Fruit fly (Drosophila melanogaster) whole organism, prepupa: ENCODE measurements around the gene CG9682.
A peak's percentile ranks its signal among the peaks of the same experiment; 100 is the strongest.

Experiments
- Blimp-1 ChIP-seq: fragments of 200-800 bp; sonication (Bioruptor generic); optimal IDR thresholded peaks from 3 replicates; lab custom pipeline; 2017; ENCODE audit warnings: missing biosample characterization, missing genetic modification characterization, mild to moderate bottlenecking, moderate library complexity, missing genetic modification reagents
- CG10631 ChIP-seq: fragments of 200-800 bp; sonication (Bioruptor generic); optimal IDR thresholded peaks from 2 replicates; lab custom pipeline; 2016; ENCODE audit warnings: missing biosample characterization, missing genetic modification characterization
- CG10669 ChIP-seq: fragments of 200-800 bp; sonication (Bioruptor generic); optimal IDR thresholded peaks from 3 replicates; lab custom pipeline; 2018; ENCODE audit warnings: missing biosample characterization, mild to moderate bottlenecking, missing genetic modification characterization, moderate library complexity
- CG11294 ChIP-seq: fragments of 200-800 bp; sonication (Bioruptor generic); IDR thresholded peaks from 2 replicates; pipeline ENCODE4 v1.3.6; 2022; ENCODE audit warnings: missing biosample characterization, missing genetic modification characterization
- CG11762 ChIP-seq: fragments of 200-800 bp; sonication (Bioruptor generic); optimal IDR thresholded peaks from 3 replicates; lab custom pipeline; 2016; ENCODE audit warnings: missing biosample characterization, missing genetic modification characterization; ENCODE audit not compliant: insufficient read depth
- CG15336 ChIP-seq: fragments of 200-800 bp; sonication (Bioruptor generic); IDR thresholded peaks from 2 replicates; pipeline ENCODE4 v1.3.6; 2022; ENCODE audit warnings: missing biosample characterization, missing genetic modification characterization
- CG1621 ChIP-seq: fragments of 200-800 bp; sonication (Bioruptor generic); optimal IDR thresholded peaks from 3 replicates; lab custom pipeline; 2018; ENCODE audit warnings: missing biosample characterization, mild to moderate bottlenecking, missing genetic modification characterization
- CG3032 ChIP-seq: fragments of 200-800 bp; optimal IDR thresholded peaks from 2 replicates; lab custom pipeline; 2019; ENCODE audit warnings: missing biosample characterization, mild to moderate bottlenecking, missing genetic modification characterization, moderate library complexity
- CG32006 ChIP-seq: fragments of 200-800 bp; sonication (Bioruptor generic); optimal IDR thresholded peaks from 3 replicates; lab custom pipeline; 2017; ENCODE audit warnings: missing biosample characterization, mild to moderate bottlenecking, missing genetic modification characterization
- CG34406 ChIP-seq: fragments of 200-800 bp; sonication (Bioruptor generic); optimal IDR thresholded peaks from 3 replicates; lab custom pipeline; 2016; ENCODE audit warnings: missing biosample characterization, missing genetic modification characterization
- CG3919 ChIP-seq: fragments of 200-800 bp; sonication (Bioruptor generic); optimal IDR thresholded peaks from 3 replicates; lab custom pipeline; 2016; ENCODE audit warnings: missing biosample characterization, missing genetic modification characterization
- CG4318 ChIP-seq: fragments of 200-800 bp; sonication (Bioruptor generic); optimal IDR thresholded peaks from 3 replicates; lab custom pipeline; 2017; ENCODE audit warnings: missing biosample characterization, mild to moderate bottlenecking, missing genetic modification characterization
- CG6163 ChIP-seq: fragments of 200-800 bp; sonication (Bioruptor generic); IDR thresholded peaks from 3 replicates; pipeline ENCODE4 v1.3.6; 2022; ENCODE audit warnings: missing biosample characterization, missing genetic modification characterization
- CG6792 ChIP-seq: fragments of 200-800 bp; sonication (Bioruptor generic); optimal IDR thresholded peaks from 3 replicates; lab custom pipeline; 2016; ENCODE audit warnings: missing biosample characterization, missing genetic modification characterization
- CG6808 ChIP-seq: fragments of 200-800 bp; sonication (Bioruptor generic); optimal IDR thresholded peaks from 3 replicates; lab custom pipeline; 2017; ENCODE audit warnings: missing biosample characterization, missing genetic modification characterization, mild to moderate bottlenecking, moderate library complexity, missing genetic modification reagents
- CG6854 ChIP-seq: fragments of 200-800 bp; sonication (Bioruptor generic); optimal IDR thresholded peaks from 2 replicates; lab custom pipeline; 2017; ENCODE audit warnings: missing biosample characterization, mild to moderate bottlenecking, missing genetic modification characterization
- CG7368 ChIP-seq: fragments of 200-800 bp; sonication (Bioruptor generic); optimal IDR thresholded peaks from 3 replicates; lab custom pipeline; 2016; ENCODE audit warnings: missing biosample characterization, missing genetic modification characterization
- CG8119 ChIP-seq: fragments of 200-800 bp; sonication (Bioruptor generic); IDR thresholded peaks from 3 replicates; pipeline ENCODE4 v1.3.6; 2022; ENCODE audit warnings: missing biosample characterization, missing genetic modification characterization
- CG8319 ChIP-seq: fragments of 200-800 bp; sonication (Bioruptor generic); optimal IDR thresholded peaks from 3 replicates; lab custom pipeline; 2016; ENCODE audit warnings: missing biosample characterization, missing genetic modification characterization
- CG8632 ChIP-seq: fragments of 200-800 bp; sonication (Bioruptor generic); optimal IDR thresholded peaks from 3 replicates; lab custom pipeline; 2016; ENCODE audit warnings: missing biosample characterization, missing genetic modification characterization
- CG9139 ChIP-seq: fragments of 200-800 bp; sonication (Bioruptor generic); optimal IDR thresholded peaks from 3 replicates; lab custom pipeline; 2017; ENCODE audit warnings: missing biosample characterization, mild to moderate bottlenecking, missing genetic modification characterization
- Eip75B ChIP-seq: fragments of 200-800 bp; sonication (Bioruptor generic); optimal IDR thresholded peaks from 3 replicates; lab custom pipeline; 2016; ENCODE audit warnings: missing biosample characterization, missing genetic modification characterization
- Eip78C ChIP-seq: fragments of 200-800 bp; sonication (Bioruptor generic); peaks from one replicate; lab custom pipeline; 2016; ENCODE audit warnings: missing biosample characterization, missing genetic modification characterization
- Ets96B ChIP-seq: fragments of 200-800 bp; optimal IDR thresholded peaks from 2 replicates; lab custom pipeline; 2019; ENCODE audit warnings: missing biosample characterization, mild to moderate bottlenecking, missing genetic modification characterization, moderate library complexity
- Gug ChIP-seq: fragments of 200-800 bp; sonication (Bioruptor generic); IDR thresholded peaks from 2 replicates; pipeline ENCODE4 v1.3.6; 2022; ENCODE audit warnings: missing biosample characterization, missing genetic modification characterization
- Hr38 ChIP-seq: sonication (Bioruptor generic); optimal IDR thresholded peaks from 2 replicates; lab custom pipeline; 2016; ENCODE audit warnings: missing biosample characterization, missing genetic modification characterization
- Hr4 ChIP-seq: fragments of 200-800 bp; sonication (Bioruptor generic); optimal IDR thresholded peaks from 3 replicates; lab custom pipeline; 2016; ENCODE audit warnings: missing biosample characterization, missing genetic modification characterization
- Lpt ChIP-seq: fragments of 200-800 bp; sonication (Bioruptor generic); optimal IDR thresholded peaks from 3 replicates; lab custom pipeline; 2016; ENCODE audit warnings: missing biosample characterization, missing genetic modification characterization
- Met ChIP-seq: fragments of 200-800 bp; sonication (Bioruptor generic); optimal IDR thresholded peaks from 3 replicates; lab custom pipeline; 2016; ENCODE audit warnings: missing biosample characterization, missing genetic modification characterization
- OdsH ChIP-seq: fragments of 200-800 bp; sonication (Bioruptor generic); optimal IDR thresholded peaks from 3 replicates; lab custom pipeline; 2016; ENCODE audit warnings: missing biosample characterization, missing genetic modification characterization
- Smox ChIP-seq: fragments of 200-800 bp; sonication (Bioruptor generic); optimal IDR thresholded peaks from 3 replicates; lab custom pipeline; 2016; ENCODE audit warnings: missing biosample characterization, missing genetic modification characterization
- Sox14 ChIP-seq: fragments of 200-800 bp; sonication (Bioruptor generic); optimal IDR thresholded peaks from 3 replicates; lab custom pipeline; 2016; ENCODE audit warnings: missing biosample characterization, missing genetic modification characterization
- achi ChIP-seq: fragments of 200-800 bp; sonication (Bioruptor generic); optimal IDR thresholded peaks from 3 replicates; lab custom pipeline; 2016; ENCODE audit warnings: missing biosample characterization, missing genetic modification characterization
- acj6 ChIP-seq: fragments of 200-800 bp; sonication (Bioruptor generic); optimal IDR thresholded peaks from 3 replicates; lab custom pipeline; 2016; ENCODE audit warnings: missing biosample characterization, missing genetic modification characterization
- cyc ChIP-seq: fragments of 200-800 bp; sonication (Bioruptor generic); optimal IDR thresholded peaks from 3 replicates; lab custom pipeline; 2016; ENCODE audit warnings: missing biosample characterization, missing genetic modification characterization
- dsx ChIP-seq: fragments of 200-800 bp; optimal IDR thresholded peaks from 3 replicates; lab custom pipeline; 2019; ENCODE audit warnings: missing biosample characterization, mild to moderate bottlenecking, missing genetic modification characterization, moderate library complexity; ENCODE audit not compliant: poor library complexity, severe bottlenecking
- eg ChIP-seq: fragments of 200-800 bp; sonication (Bioruptor generic); IDR thresholded peaks from 3 replicates; pipeline ENCODE4 v1.3.6; 2022; ENCODE audit warnings: missing biosample characterization, missing genetic modification characterization
- fd59A ChIP-seq: fragments of 200-800 bp; sonication (Bioruptor generic); optimal IDR thresholded peaks from 2 replicates; lab custom pipeline; 2017; ENCODE audit warnings: missing biosample characterization, mild to moderate bottlenecking, missing genetic modification characterization, missing genetic modification reagents
- fkh ChIP-seq: fragments of 200-800 bp; sonication (Bioruptor generic); optimal IDR thresholded peaks from 3 replicates; lab custom pipeline; 2017; ENCODE audit warnings: missing biosample characterization, mild to moderate bottlenecking, missing genetic modification characterization, moderate library complexity
- net ChIP-seq: fragments of 200-800 bp; sonication (Bioruptor generic); optimal IDR thresholded peaks from 3 replicates; lab custom pipeline; 2016; ENCODE audit warnings: missing biosample characterization, missing genetic modification characterization
- pdm3 ChIP-seq: fragments of 200-800 bp; sonication (Bioruptor generic); optimal IDR thresholded peaks from 3 replicates; lab custom pipeline; 2016; ENCODE audit warnings: missing biosample characterization, missing genetic modification characterization
- salr ChIP-seq, 2 experiments: fragments of 200-800 bp; sonication (Bioruptor generic); optimal IDR thresholded peaks; 3 replicates each; lab custom pipeline; 2016 to 2018; ENCODE audit warnings: missing biosample characterization in 2 of 2, missing genetic modification characterization in 2 of 2, mild to moderate bottlenecking in 1 of 2
- spab ChIP-seq: fragments of 200-800 bp; sonication (Bioruptor generic); optimal IDR thresholded peaks from 2 replicates; lab custom pipeline; 2017; ENCODE audit warnings: missing biosample characterization, mild to moderate bottlenecking, missing genetic modification characterization, missing genetic modification reagents
- ss ChIP-seq, 2 experiments: fragments of 200-800 bp; sonication (Bioruptor generic); optimal IDR thresholded peaks; 2 replicates in 1 of 2; 3 replicates in 1 of 2; lab custom pipeline; 2017 to 2018; ENCODE audit warnings: mild to moderate bottlenecking in 2 of 2, missing biosample characterization in 2 of 2, missing genetic modification characterization in 2 of 2, moderate library complexity in 1 of 2
- svp ChIP-seq: fragments of 200-800 bp; sonication (Bioruptor generic); peaks from one replicate; lab custom pipeline; 2016; ENCODE audit warnings: missing biosample characterization, missing genetic modification characterization

The CG9682 gene

dm6 chr3R:30258991-30259351 lies 8.2 kb downstream of the CG9682 start (continued):
- TF ChIP-seq Met (GFP tag; lab: Kevin White, UChicago) (peak; percentile 90), spab (GFP tag; lab: Kevin White, UChicago) (peak; percentile 93), Gug (GFP tag; lab: Robert Waterston, UW) (peak; percentile 70), CG8632 (GFP tag; lab: Kevin White, UChicago) (peak; percentile 94), CG10669 (peak; percentile 94), Blimp-1 (GFP tag; lab: Kevin White, UChicago) (no peak), fkh (no peak), eg (GFP tag; lab: Robert Waterston, UW) (peak; percentile 76), CG4318 (GFP tag; lab: Kevin White, UChicago) (peak; percentile 71), dsx (GFP tag; lab: Kevin White, UChicago) (peak; percentile 89), CG3919 (GFP tag; lab: Kevin White, UChicago) (peak; percentile 93), CG9139 (GFP tag; lab: Kevin White, UChicago) (peak; percentile 87), fd59A (GFP tag; lab: Kevin White, UChicago) (peak; percentile 95), CG32006 (peak; percentile 84), Sox14 (GFP tag; lab: Kevin White, UChicago) (peak; percentile 94), CG11762 (GFP tag; lab: Kevin White, UChicago) (peak; percentile 85), Hr38 (GFP tag; lab: Kevin White, UChicago) (no peak), CG6163 (peak; percentile 90), CG15336 (GFP tag; lab: Robert Waterston, UW) (peak; percentile 85)

DNA sequence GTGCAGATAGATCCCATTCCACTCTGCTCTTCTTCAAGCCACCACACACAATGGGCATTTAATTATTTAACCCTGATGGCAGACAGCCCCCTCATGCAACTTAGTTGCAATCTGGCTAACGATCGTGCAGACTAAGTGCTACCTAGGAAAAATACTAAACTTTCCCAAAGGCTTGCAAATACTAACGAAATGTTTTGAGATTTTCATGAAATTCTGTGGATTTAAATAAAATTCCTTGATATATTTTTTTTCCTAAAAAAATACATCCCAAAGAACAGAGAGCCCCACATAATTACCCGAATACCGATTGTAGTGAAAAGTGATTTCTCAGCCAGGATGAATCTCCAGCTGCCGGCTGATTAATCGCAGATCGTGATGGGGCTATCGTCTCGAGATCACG lies 8.8 kb downstream of the CG9682 start:
- TF ChIP-seq OdsH (GFP tag; lab: Kevin White, UChicago): peak; percentile 40
- TF ChIP-seq Hr4 (GFP tag; lab: Kevin White, UChicago): peak; percentile 21
- peak; percentile 19 for TF ChIP-seq CG7368 (GFP tag; lab: Kevin White, UChicago)
- no peak for TF ChIP-seq CG11294 (GFP tag; lab: Robert Waterston, UW)
- peak; percentile 37 for TF ChIP-seq Sox14 (GFP tag; lab: Kevin White, UChicago)
- TF ChIP-seq acj6 (GFP tag; lab: Kevin White, UChicago): peak; percentile 24
- TF ChIP-seq CG8632 (GFP tag; lab: Kevin White, UChicago): no peak
- TF ChIP-seq CG10631: peak; percentile 72
- no peak for TF ChIP-seq Smox (GFP tag; lab: Kevin White, UChicago)
- no peak for TF ChIP-seq fkh
- TF ChIP-seq Eip78C (GFP tag; lab: Kevin White, UChicago): peak; percentile 78
- peak in 1 of 2 experiments; percentile 67 for TF ChIP-seq salr (GFP tag; optimal IDR thresholded peaks at IDR 0.05; lab: Kevin White, UChicago)
- TF ChIP-seq CG8319 (GFP tag; lab: Kevin White, UChicago): peak; percentile 36
- TF ChIP-seq net (GFP tag; lab: Kevin White, UChicago): peak; percentile 35
- peak; percentile 64 for TF ChIP-seq CG6163
- TF ChIP-seq achi (GFP tag; lab: Kevin White, UChicago): peak; percentile 49
- TF ChIP-seq CG34406: peak; percentile 17
- TF ChIP-seq Ets96B: peak; percentile 85
- TF ChIP-seq spab (GFP tag; lab: Kevin White, UChicago): peak; percentile 69
- peak; percentile 31 for TF ChIP-seq Met (GFP tag; lab: Kevin White, UChicago)
- TF ChIP-seq CG3032: peak; percentile 82
- TF ChIP-seq CG6792 (GFP tag; lab: Kevin White, UChicago): peak; percentile 15
- TF ChIP-seq ss (GFP tag; optimal IDR thresholded peaks at IDR 0.05; lab: Kevin White, UChicago): peak in 1 of 2 experiments; percentile 45
- no peak for TF ChIP-seq cyc (GFP tag; lab: Kevin White, UChicago)
- no peak for TF ChIP-seq Lpt
- TF ChIP-seq CG4318 (GFP tag; lab: Kevin White, UChicago): no peak
- peak; percentile 66 for TF ChIP-seq CG1621 (tag; lab: Kevin White, UChicago)
- no peak for TF ChIP-seq Hr38 (GFP tag; lab: Kevin White, UChicago)
- TF ChIP-seq CG6808: peak; percentile 67
- peak; percentile 33; the same call in 2 of the 3 replicates for TF ChIP-seq CG8119 (GFP tag; lab: Robert Waterston, UW)
- TF ChIP-seq dsx (GFP tag; lab: Kevin White, UChicago): peak; percentile 100
- TF ChIP-seq CG3919 (GFP tag; lab: Kevin White, UChicago): peak; percentile 66
- TF ChIP-seq pdm3 (GFP tag; lab: Kevin White, UChicago): peak; percentile 42
- peak; percentile 44 for TF ChIP-seq Eip75B (GFP tag; lab: Kevin White, UChicago)
- TF ChIP-seq CG10669: peak; percentile 87
- peak; percentile 43 for TF ChIP-seq CG9139 (GFP tag; lab: Kevin White, UChicago)
- no peak for TF ChIP-seq svp
- TF ChIP-seq CG6854 (GFP tag; lab: Kevin White, UChicago): no peak
- TF ChIP-seq CG15336 (GFP tag; lab: Robert Waterston, UW): no peak
- peak; percentile 75 for TF ChIP-seq fd59A (GFP tag; lab: Kevin White, UChicago)
